Worm (Caenorhabditis elegans) whole organism, late embryonic: Measurements from ENCODE around the gene fbxa-190.
"Not testable (repeated sequence)": the region's sequence is repeated elsewhere in the genome, so short reads cannot be mapped to it uniquely, and the experiment has no call there.

Source experiments
- F13H6.1 ChIP-seq: sonication (generic microtip); optimal IDR thresholded peaks from 2 replicates; lab custom pipeline; 2016; ENCODE audit warnings: missing genetic modification characterization, missing compliant biosample characterization
- K02D7.2 ChIP-seq: sonication (generic microtip); optimal IDR thresholded peaks from 2 replicates; lab custom pipeline; 2017; ENCODE audit warnings: mild to moderate bottlenecking, missing genetic modification characterization, missing compliant biosample characterization
- K09A11.1 ChIP-seq: sonication (generic microtip); optimal IDR thresholded peaks from 2 replicates; lab custom pipeline; 2017; ENCODE audit warnings: antibody characterized with exemption, mild to moderate bottlenecking, missing genetic modification characterization, missing compliant biosample characterization; ENCODE audit not compliant: insufficient read depth
- T23F11.4 ChIP-seq: fragments of 200-800 bp; sonication (Bioruptor generic); optimal IDR thresholded peaks from 2 replicates; lab custom pipeline; 2018; ENCODE audit warnings: mild to moderate bottlenecking, missing genetic modification characterization, missing compliant biosample characterization
- Y22D7AL.16 ChIP-seq: sonication (generic microtip); optimal IDR thresholded peaks from 2 replicates; lab custom pipeline; 2016; ENCODE audit warnings: missing genetic modification characterization, missing compliant biosample characterization
- ceh-18 ChIP-seq: sonication (generic microtip); optimal IDR thresholded peaks from 2 replicates; lab custom pipeline; 2016; ENCODE audit warnings: missing genetic modification characterization, missing compliant biosample characterization
- ceh-19 ChIP-seq: fragments of 200-800 bp; sonication (Bioruptor generic); optimal IDR thresholded peaks from 2 replicates; lab custom pipeline; 2018; ENCODE audit warnings: mild to moderate bottlenecking, missing genetic modification characterization, missing compliant biosample characterization
- ceh-2 ChIP-seq: sonication (generic microtip); optimal IDR thresholded peaks from 2 replicates; lab custom pipeline; 2016; ENCODE audit warnings: missing genotype, missing genetic modification characterization, missing compliant biosample characterization
- ceh-30 ChIP-seq: fragments of 150-350 bp; optimal IDR thresholded peaks from 2 replicates; lab custom pipeline; 2014; ENCODE audit warnings: missing biosample characterization, missing genetic modification characterization
- ceh-31 ChIP-seq: sonication (generic microtip); optimal IDR thresholded peaks from 2 replicates; lab custom pipeline; 2016; ENCODE audit warnings: missing genetic modification characterization, missing compliant biosample characterization
- ceh-48 ChIP-seq: sonication (generic microtip); optimal IDR thresholded peaks from 2 replicates; lab custom pipeline; 2016; ENCODE audit warnings: missing genetic modification characterization, inconsistent platforms, missing compliant biosample characterization
- ceh-6 ChIP-seq: fragments of 200-800 bp; sonication (Bioruptor generic); optimal IDR thresholded peaks from 2 replicates; lab custom pipeline; 2018; ENCODE audit warnings: mild to moderate bottlenecking, missing genetic modification characterization, missing compliant biosample characterization
- dmd-4 ChIP-seq: sonication (generic microtip); optimal IDR thresholded peaks from 2 replicates; lab custom pipeline; 2016; ENCODE audit warnings: borderline replicate concordance, missing genetic modification characterization, missing compliant biosample characterization
- elt-2 ChIP-seq: sonication (generic microtip); optimal IDR thresholded peaks from 2 replicates; lab custom pipeline; 2016; ENCODE audit warnings: missing genetic modification reagents, missing genetic modification characterization, missing compliant biosample characterization
- ets-4 ChIP-seq: sonication (generic microtip); optimal IDR thresholded peaks from 2 replicates; lab custom pipeline; 2016; ENCODE audit warnings: missing genetic modification characterization, missing compliant biosample characterization
- eyg-1 ChIP-seq: sonication (generic microtip); optimal IDR thresholded peaks from 2 replicates; lab custom pipeline; 2016; ENCODE audit warnings: missing genotype, missing genetic modification characterization, missing compliant biosample characterization
- hlh-15 ChIP-seq: sonication (generic microtip); optimal IDR thresholded peaks from 2 replicates; lab custom pipeline; 2016; ENCODE audit warnings: missing genetic modification characterization, missing compliant biosample characterization
- hlh-30 ChIP-seq: sonication (generic microtip); optimal IDR thresholded peaks from 2 replicates; lab custom pipeline; 2017; ENCODE audit warnings: antibody characterized with exemption, missing genetic modification characterization, missing compliant biosample characterization; ENCODE audit not compliant: insufficient read depth
- madf-2 ChIP-seq: sonication (generic microtip); optimal IDR thresholded peaks from 2 replicates; lab custom pipeline; 2017; ENCODE audit warnings: missing genetic modification characterization, missing compliant biosample characterization
- nfya-1 ChIP-seq: sonication (generic microtip); optimal IDR thresholded peaks from 2 replicates; lab custom pipeline; 2017; ENCODE audit warnings: missing genetic modification characterization, mild to moderate bottlenecking, missing compliant biosample characterization, antibody characterized with exemption, moderate library complexity
- nhr-11 ChIP-seq: fragments of 150-350 bp; optimal IDR thresholded peaks from 2 replicates; lab custom pipeline; 2014; ENCODE audit warnings: missing biosample characterization, missing genetic modification characterization
- nhr-232 ChIP-seq: sonication (generic microtip); optimal IDR thresholded peaks from 2 replicates; lab custom pipeline; 2016; ENCODE audit warnings: missing genetic modification characterization, missing compliant biosample characterization
- npax-4 ChIP-seq: sonication (generic microtip); optimal IDR thresholded peaks from 2 replicates; lab custom pipeline; 2016; ENCODE audit warnings: missing genetic modification characterization, missing compliant biosample characterization
- pag-3 ChIP-seq: sonication (generic microtip); optimal IDR thresholded peaks from 2 replicates; lab custom pipeline; 2016; ENCODE audit warnings: missing compliant biosample characterization, missing genetic modification characterization, borderline replicate concordance
- pat-9 ChIP-seq: fragments of 200-800 bp; sonication (Bioruptor generic); optimal IDR thresholded peaks from 2 replicates; lab custom pipeline; 2018; ENCODE audit warnings: mild to moderate bottlenecking, missing genetic modification characterization, moderate library complexity, missing compliant biosample characterization
- ref-2 ChIP-seq: sonication (generic microtip); optimal IDR thresholded peaks from 2 replicates; lab custom pipeline; 2016; ENCODE audit warnings: missing genetic modification characterization, missing compliant biosample characterization
- sdc-2 ChIP-seq: sonication (generic microtip); optimal IDR thresholded peaks from 2 replicates; lab custom pipeline; 2016; ENCODE audit warnings: missing genotype, missing genetic modification characterization, missing compliant biosample characterization
- sox-2 ChIP-seq: fragments of 200-800 bp; sonication (Bioruptor generic); IDR thresholded peaks from 2 replicates; pipeline ENCODE4 v1.3.6; 2022; ENCODE audit warnings: missing genetic modification reagents, missing genetic modification characterization, missing compliant biosample characterization
- tbx-2 ChIP-seq: sonication (generic microtip); optimal IDR thresholded peaks from 2 replicates; lab custom pipeline; 2016; ENCODE audit warnings: missing genetic modification characterization, missing compliant biosample characterization
- ttx-3 ChIP-seq: sonication (generic microtip); optimal IDR thresholded peaks from 2 replicates; lab custom pipeline; 2016; ENCODE audit warnings: missing genetic modification reagents, missing genetic modification characterization, missing compliant biosample characterization
- unc-42 ChIP-seq: sonication (generic microtip); optimal IDR thresholded peaks from 2 replicates; lab custom pipeline; 2016; ENCODE audit warnings: missing genotype, missing genetic modification characterization, missing compliant biosample characterization
- unc-55 ChIP-seq: sonication (generic microtip); optimal IDR thresholded peaks from 2 replicates; lab custom pipeline; 2017; ENCODE audit warnings: missing biosample characterization, missing genetic modification reagents, missing genetic modification characterization
- unc-86 ChIP-seq: sonication (generic microtip); optimal IDR thresholded peaks from 2 replicates; lab custom pipeline; 2016; ENCODE audit warnings: missing genetic modification characterization, missing compliant biosample characterization
- ztf-16 ChIP-seq: sonication (generic microtip); optimal IDR thresholded peaks from 2 replicates; lab custom pipeline; 2017; ENCODE audit warnings: missing genetic modification characterization, missing compliant biosample characterization

fbxa-190 gene

ce11 chrX:1403444-1403843 is 31.6 kb downstream of the fbxa-190 start, which contains the start of gene ZK402.2:
Gene ZK402.2, plus strand, starts transcription at chrX:1403744.
- TF ChIP-seq madf-2 (tag; lab: Kevin White, UChicago); pat-9; ref-2 (tag; lab: Kevin White, UChicago): not testable (repeated sequence)
- TF ChIP-seq, all 69 proteins: peak for 0; not testable (repeated sequence) for 69

ce11 chrX:1403971-1404370 is 32.2 kb downstream of the fbxa-190 start, which contains the start of gene ZK402.1:
Gene ZK402.1, plus strand, starts transcription at chrX:1404271.
- not testable (repeated sequence) for TF ChIP-seq tbx-2; ceh-31 (tag; lab: Kevin White, UChicago); nfya-1 (tag; lab: Kevin White, UChicago)

- TF ChIP-seq ceh-6 (GFP tag; lab: Kevin White, UChicago) (no peak), K02D7.2 (tag; lab: Kevin White, UChicago) (no peak), ets-4 (no peak), hlh-30 (tag; lab: Kevin White, UChicago) (no peak), nhr-11 (tag; lab: Kevin White, UChicago) (no peak), tbx-2 (no peak), unc-55 (GFP tag; lab: Kevin White, UChicago) (no peak), unc-86 (tag; lab: Kevin White, UChicago) (no peak), eyg-1 (no peak), ceh-19 (GFP tag; lab: Kevin White, UChicago) (no peak), ttx-3 (tag; lab: Kevin White, UChicago) (no peak), T23F11.4 (GFP tag; lab: Kevin White, UChicago) (no peak), K09A11.1 (tag; lab: Kevin White, UChicago) (no peak), unc-42 (tag; lab: Kevin White, UChicago) (no peak), npax-4 (tag; lab: Kevin White, UChicago) (no peak), hlh-15 (tag; lab: Kevin White, UChicago) (no peak), ceh-48 (tag; lab: Kevin White, UChicago) (no peak), ceh-18 (tag; lab: Kevin White, UChicago) (no peak), F13H6.1 (tag; lab: Kevin White, UChicago) (no peak)
Observed at ce11 chrX:1409224-1409623, 37.4 kb downstream of the fbxa-190 start.

ce11 chrX:1410552-1410951 is 38.7 kb downstream of the fbxa-190 start, which contains the start of gene abu-2:
Gene abu-2, minus strand, starts transcription at chrX:1410652.
- TF ChIP-seq nhr-11 (tag; lab: Kevin White, UChicago), result no peak
- no peak for TF ChIP-seq pat-9
- TF ChIP-seq nfya-1 (tag; lab: Kevin White, UChicago), result no peak
- no peak for TF ChIP-seq sox-2 (GFP tag; lab: Robert Waterston, UW)
- TF ChIP-seq nhr-232, result no peak
- no peak for TF ChIP-seq unc-55 (GFP tag; lab: Kevin White, UChicago)
- no peak for TF ChIP-seq ceh-2
- TF ChIP-seq pag-3 (tag; lab: Kevin White, UChicago), result no peak
- TF ChIP-seq ceh-30 (tag; lab: Kevin White, UChicago), result no peak
- TF ChIP-seq, all 69 proteins: peak for 0

ce11 chrX:1412844-1413243 is 41.0 kb downstream of the fbxa-190 start, which contains the start of gene srh-19:
Gene srh-19, plus strand, starts transcription at chrX:1413144.
- TF ChIP-seq nhr-232 (no peak), ztf-16 (tag; lab: Kevin White, UChicago) (no peak), sdc-2 (tag; lab: Kevin White, UChicago) (no peak), ceh-6 (GFP tag; lab: Kevin White, UChicago) (no peak), Y22D7AL.16 (tag; lab: Kevin White, UChicago) (no peak), dmd-4 (tag; lab: Kevin White, UChicago) (no peak), elt-2 (tag; lab: Kevin White, UChicago) (no peak), K09A11.1 (tag; lab: Kevin White, UChicago) (no peak)
